Worm (Caenorhabditis elegans) whole organism, young adult: ENCODE results near the gene frpr-2.

Source experiments
- K11D2.4 ChIP-seq: fragments of 200-800 bp; sonication (Bioruptor generic); IDR thresholded peaks from 2 replicates; pipeline ENCODE4 v1.3.6; 2022; ENCODE audit warnings: missing genetic modification reagents, missing genetic modification characterization, missing compliant biosample characterization
- T07F8.4 ChIP-seq: sonication (generic microtip); optimal IDR thresholded peaks from 2 replicates; lab custom pipeline; 2016; ENCODE audit warnings: mild to moderate bottlenecking, missing genetic modification characterization, moderate library complexity, missing compliant biosample characterization
- T26A5.8 ChIP-seq: sonication (generic microtip); optimal IDR thresholded peaks from 2 replicates; lab custom pipeline; 2016; ENCODE audit warnings: missing genetic modification characterization, missing compliant biosample characterization
- Y79H2A.3 ChIP-seq: fragments of 200-800 bp; sonication (Bioruptor generic); conservative IDR thresholded peaks from 2 replicates; pipeline ENCODE4 v1.3.6; 2022; ENCODE audit warnings: missing genetic modification reagents, missing genetic modification characterization, missing compliant biosample characterization
- ama-1 ChIP-seq, 3 experiments: fragments of 150-350 bp in 1 of 3; sonication (generic microtip) in 2 of 3; optimal IDR thresholded peaks; 2 replicates each; lab custom pipeline; 2014 to 2018; ENCODE audit warnings: missing biosample characterization in 2 of 3, missing genetic modification characterization in 2 of 3, missing genetic modification reagents in 2 of 3
- attf-6 ChIP-seq: fragments of 200-800 bp; sonication (Bioruptor generic); IDR thresholded peaks from 2 replicates; pipeline ENCODE4 v1.3.6; 2022; ENCODE audit warnings: missing genetic modification reagents, missing genetic modification characterization, missing compliant biosample characterization
- bed-2 ChIP-seq: fragments of 200-800 bp; sonication (Bioruptor generic); IDR thresholded peaks from 2 replicates; pipeline ENCODE4 v1.3.6; 2022; ENCODE audit warnings: missing genetic modification reagents, missing genetic modification characterization, missing compliant biosample characterization
- gei-17 ChIP-seq: fragments of 200-800 bp; sonication (Bioruptor generic); optimal IDR thresholded peaks from 2 replicates; lab custom pipeline; 2018; ENCODE audit warnings: mild to moderate bottlenecking, missing genetic modification characterization, missing compliant biosample characterization
- nfya-1 ChIP-seq: sonication (generic microtip); optimal IDR thresholded peaks from 2 replicates; lab custom pipeline; 2017; ENCODE audit warnings: antibody characterized with exemption, missing compliant biosample characterization, missing genetic modification characterization, borderline replicate concordance; ENCODE audit not compliant: insufficient read depth

- no peak for TF ChIP-seq T26A5.8 (tag; lab: Kevin White, UChicago)
- no peak for TF ChIP-seq K11D2.4 (GFP tag; lab: Robert Waterston, UW)
- TF ChIP-seq Y79H2A.3 (GFP tag; lab: Robert Waterston, UW) = no peak
- no peak for TF ChIP-seq attf-6 (GFP tag; lab: Robert Waterston, UW)
- no peak for TF ChIP-seq T07F8.4
- no peak for TF ChIP-seq bed-2 (GFP tag; lab: Robert Waterston, UW)
- no peak for TF ChIP-seq ama-1 (optimal IDR thresholded peaks at IDR 0.05; lab: Kevin White, UChicago)
- TF ChIP-seq ama-1 (GFP tag; optimal IDR thresholded peaks at IDR 0.05; lab: Kevin White, UChicago) = no peak
- TF ChIP-seq gei-17 (GFP tag; lab: Kevin White, UChicago) = no peak
- no peak for TF ChIP-seq nfya-1 (tag; lab: Kevin White, UChicago)
Observed at ce11 chrX:12982725-12983124, 17.5 kb downstream of the frpr-2 start.
